Fruit fly (Drosophila melanogaster): Measurements from ENCODE around the gene Top2.

Top2 gene

DNA sequence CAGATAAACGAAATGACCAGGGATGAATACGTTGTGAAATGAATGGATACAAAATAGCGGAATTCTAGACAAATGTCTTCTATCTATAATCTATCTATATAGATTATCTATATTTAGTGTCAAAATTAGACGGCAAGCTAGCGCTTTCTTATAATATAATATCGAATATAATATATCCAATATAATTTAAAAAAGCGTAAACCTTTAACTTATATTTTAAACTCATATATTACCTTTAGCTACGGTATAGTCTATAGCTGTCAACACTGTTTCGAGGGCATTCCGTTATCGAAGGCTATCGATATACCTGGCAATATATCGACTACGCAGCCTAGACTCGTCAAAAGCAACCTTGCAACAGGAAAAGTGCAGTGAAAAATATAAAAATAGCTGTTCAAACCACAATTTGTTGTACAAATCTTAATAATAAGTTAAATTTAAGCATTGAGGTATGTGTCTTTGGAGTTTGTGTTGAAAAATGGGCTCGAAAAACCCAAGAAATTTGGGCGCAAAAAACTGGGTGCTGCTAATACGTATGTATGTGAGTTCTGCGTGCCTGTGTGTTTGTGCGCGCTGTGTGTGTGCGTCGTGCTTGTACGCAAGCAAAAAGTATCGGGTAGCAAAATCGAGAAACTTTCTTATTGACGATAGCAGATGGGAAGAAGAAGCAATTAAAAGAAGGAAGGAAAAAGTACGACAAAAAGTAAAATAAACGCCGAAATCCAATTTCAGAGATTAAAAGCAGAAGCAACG is 39.8 kb upstream of the Top2 start, which contains the start of the genes swm and Ctu2 (continued):
- TF ChIP-seq CG16813 (GFP tag; IDR thresholded peaks at IDR 0.05; ENCODE audit: partially characterized antibody), result peak; percentile 78
- TF ChIP-seq Jarid2 (GFP tag; optimal IDR thresholded peaks at IDR 0.05), result no peak
- peak; percentile 52; the same call in 2 of the 3 replicates for TF ChIP-seq CG6791 (GFP tag; IDR thresholded peaks at IDR 0.05; ENCODE audit: partially characterized antibody)
- no peak for TF ChIP-seq NFAT (GFP tag; IDR thresholded peaks at IDR 0.05)
- TF ChIP-seq CG1792 (GFP tag; optimal IDR thresholded peaks at IDR 0.05), result no peak
- no peak for TF ChIP-seq Mrtf (GFP tag; IDR thresholded peaks at IDR 0.05)
- peak; percentile 30 for TF ChIP-seq CG15479 (GFP tag; optimal IDR thresholded peaks at IDR 0.05)
- TF ChIP-seq E2f2 (GFP tag; IDR thresholded peaks at IDR 0.05), result 0 out of 2 replicates have a peak, but pooled peaks have one; percentile 33
- no peak for TF ChIP-seq Eip74EF (GFP tag; optimal IDR thresholded peaks at IDR 0.05)
- peak; percentile 68 for TF ChIP-seq Med (GFP tag)
- peak; percentile 64; the same call in 1 of the 3 replicates for TF ChIP-seq CG14860 (GFP tag; IDR thresholded peaks at IDR 0.05; ENCODE audit: partially characterized antibody)
- no peak for TF ChIP-seq MTF-1 (GFP tag; optimal IDR thresholded peaks at IDR 0.05; ENCODE audit: borderline replicate concordance)
- peak; percentile 25; the same call in 1 of the 2 replicates for TF ChIP-seq CG10366 (GFP tag; IDR thresholded peaks at IDR 0.05)
- TF ChIP-seq Gug (GFP tag; IDR thresholded peaks at IDR 0.05), result peak; percentile 26; the same call in 2 of the 4 replicates
- TF ChIP-seq lilli (GFP tag; optimal IDR thresholded peaks at IDR 0.05), result peak; percentile 28
- TF ChIP-seq ranshi (GFP tag; IDR thresholded peaks at IDR 0.05), result peak; percentile 30; the same call in 1 of the 2 replicates
- TF ChIP-seq inv (GFP tag; IDR thresholded peaks at IDR 0.05; ENCODE audit: partially characterized antibody), result peak; percentile 62
- TF ChIP-seq ftz-f1 (GFP tag; optimal IDR thresholded peaks at IDR 0.05), result peak; percentile 92
- TF ChIP-seq Hr3 (GFP tag; optimal IDR thresholded peaks at IDR 0.05), result peak; percentile 68
- TF ChIP-seq CG2120 (GFP tag; optimal IDR thresholded peaks at IDR 0.05), result peak; percentile 47
- peak; percentile 54 for TF ChIP-seq vvl (GFP tag; IDR thresholded peaks at IDR 0.05)
- TF ChIP-seq dysf (GFP tag; IDR thresholded peaks at IDR 0.05), result peak; percentile 61; the same call in 2 of the 3 replicates
- peak; percentile 64 for TF ChIP-seq NfI (GFP tag; optimal IDR thresholded peaks at IDR 0.05)
- TF ChIP-seq zen (tag; optimal IDR thresholded peaks at IDR 0.05), result peak; percentile 48
- TF ChIP-seq CG10654 (GFP tag; optimal IDR thresholded peaks at IDR 0.05), result peak; percentile 14
- TF ChIP-seq CG6689 (GFP tag; IDR thresholded peaks at IDR 0.05), result peak; percentile 68
- peak; percentile 47 for TF ChIP-seq CG17186 (GFP tag; optimal IDR thresholded peaks at IDR 0.05)
- TF ChIP-seq vfl (GFP tag; optimal IDR thresholded peaks at IDR 0.05), result peak; percentile 16
- TF ChIP-seq CG13123 (GFP tag; optimal IDR thresholded peaks at IDR 0.05), result no peak
- peak; percentile 83 for TF ChIP-seq Scr (GFP tag; IDR thresholded peaks at IDR 0.05; ENCODE audit: partially characterized antibody)
- peak; percentile 19 for TF ChIP-seq CG34376 (GFP tag; optimal IDR thresholded peaks at IDR 0.05)
- TF ChIP-seq E2f1 (GFP tag; IDR thresholded peaks at IDR 0.05), result peak; percentile 46
- peak; percentile 87 for TF ChIP-seq CG17361 (GFP tag; IDR thresholded peaks at IDR 0.05)
- no peak for TF ChIP-seq dati (GFP tag; IDR thresholded peaks at IDR 0.05)
- TF ChIP-seq lmd (GFP tag; IDR thresholded peaks at IDR 0.05), result peak; percentile 51
- peak; percentile 40 for TF ChIP-seq CG2202 (tag; optimal IDR thresholded peaks at IDR 0.05)
- TF ChIP-seq CG9215 (GFP tag; IDR thresholded peaks at IDR 0.05), result peak; percentile 72
- TF ChIP-seq CG10267 (tag; optimal IDR thresholded peaks at IDR 0.05), result peak; percentile 79
- 0 out of 3 replicates have a peak, but pooled peaks have one; percentile 33 for TF ChIP-seq ken (GFP tag; IDR thresholded peaks at IDR 0.05)
- TF ChIP-seq CG3163 (GFP tag; optimal IDR thresholded peaks at IDR 0.05), result no peak
- TF ChIP-seq CrebB (tag; optimal IDR thresholded peaks at IDR 0.05), result peak; percentile 9
- TF ChIP-seq CG32772 (GFP tag; IDR thresholded peaks at IDR 0.05), result peak; percentile 35; the same call in 1 of the 2 replicates
- peak; percentile 45 for TF ChIP-seq CG4617 (GFP tag; optimal IDR thresholded peaks at IDR 0.05; ENCODE audit: borderline replicate concordance)
- peak; percentile 64 for TF ChIP-seq CG15601 (tag; optimal IDR thresholded peaks at IDR 0.05)
- TF ChIP-seq CG31224 (GFP tag; IDR thresholded peaks at IDR 0.05), result peak; percentile 36; the same call in 1 of the 2 replicates
- peak; percentile 54 for TF ChIP-seq Chrac-16 (GFP tag; optimal IDR thresholded peaks at IDR 0.05)
- no peak for TF ChIP-seq gro (GFP tag; optimal IDR thresholded peaks at IDR 0.05)
- TF ChIP-seq CG2678 (tag; optimal IDR thresholded peaks at IDR 0.05), result no peak

Data from whole organism, embryonic.